Worm (Caenorhabditis elegans) whole organism, L3 larva: ENCODE data around the gene nipi-3.
A peak's percentile ranks its signal among the peaks of the same experiment; 100 is the strongest.

Experiments used
- R02D3.7 ChIP-seq: fragments of 150-350 bp; optimal IDR thresholded peaks from 2 replicates; lab custom pipeline; 2014; ENCODE audit warnings: missing biosample characterization, missing genetic modification characterization
- ZK546.5 ChIP-seq: sonication (generic microtip); optimal IDR thresholded peaks from 2 replicates; lab custom pipeline; 2017; ENCODE audit warnings: missing biosample characterization, missing genetic modification characterization
- aly-2 ChIP-seq: fragments of 150-350 bp; optimal IDR thresholded peaks from 2 replicates; lab custom pipeline; 2014; ENCODE audit warnings: missing biosample characterization, missing genetic modification characterization
- ama-1 ChIP-seq: fragments of 150-350 bp; optimal IDR thresholded peaks from 2 replicates; lab custom pipeline; 2018
- ceh-16 ChIP-seq: sonication (generic microtip); optimal IDR thresholded peaks from 2 replicates; lab custom pipeline; 2017; ENCODE audit warnings: missing biosample characterization, missing genetic modification characterization
- ceh-28 ChIP-seq: fragments of 150-350 bp; optimal IDR thresholded peaks from 2 replicates; lab custom pipeline; 2014; ENCODE audit warnings: missing biosample characterization, missing genetic modification reagents, missing genetic modification characterization
- ceh-82 ChIP-seq: fragments of 150-350 bp; optimal IDR thresholded peaks from 2 replicates; lab custom pipeline; 2014; ENCODE audit warnings: missing biosample characterization, missing genetic modification characterization
- ceh-9 ChIP-seq: sonication (generic microtip); optimal IDR thresholded peaks from 2 replicates; lab custom pipeline; 2018; ENCODE audit warnings: missing biosample characterization, missing genetic modification characterization
- daf-12 ChIP-seq: fragments of 150-350 bp; optimal IDR thresholded peaks from 2 replicates; lab custom pipeline; 2014; ENCODE audit warnings: missing biosample characterization, missing genetic modification reagents, missing genetic modification characterization
- egl-27 ChIP-seq: sonication (generic microtip); optimal IDR thresholded peaks from 4 replicates; lab custom pipeline; 2017; ENCODE audit warnings: missing biosample characterization, missing genetic modification reagents, missing genetic modification characterization
- egl-5 ChIP-seq: fragments of 150-350 bp; optimal IDR thresholded peaks from 2 replicates; lab custom pipeline; 2017; ENCODE audit warnings: missing biosample characterization, missing genetic modification reagents, missing genetic modification characterization, inconsistent platforms
- elt-1 ChIP-seq: fragments of 150-350 bp; optimal IDR thresholded peaks from 2 replicates; lab custom pipeline; 2014; ENCODE audit warnings: missing biosample characterization, missing genetic modification characterization
- elt-2 ChIP-seq: sonication (generic microtip); optimal IDR thresholded peaks from 2 replicates; lab custom pipeline; 2016; ENCODE audit warnings: missing genetic modification reagents, mild to moderate bottlenecking, missing genetic modification characterization, missing compliant biosample characterization
- elt-3 ChIP-seq, 3 experiments: fragments of 150-350 bp in 1 of 3; sonication (generic microtip) in 2 of 3; optimal IDR thresholded peaks; 2 replicates in 2 of 3; 4 replicates in 1 of 3; lab custom pipeline; 2014 to 2017; ENCODE audit warnings: missing biosample characterization in 3 of 3, missing genetic modification characterization in 3 of 3
- eor-1 ChIP-seq, 2 experiments: fragments of 150-350 bp; optimal IDR thresholded peaks; 2 replicates each; lab custom pipeline; 2014 to 2018; ENCODE audit warnings: missing biosample characterization in 2 of 2, missing genetic modification characterization in 2 of 2
- fkh-10 ChIP-seq: sonication (generic microtip); optimal IDR thresholded peaks from 2 replicates; lab custom pipeline; 2017; ENCODE audit warnings: missing biosample characterization, missing genetic modification reagents, missing genetic modification characterization
- fkh-2 ChIP-seq: fragments of 150-350 bp; optimal IDR thresholded peaks from 2 replicates; lab custom pipeline; 2014; ENCODE audit warnings: missing biosample characterization, missing genetic modification reagents, missing genetic modification characterization
- fos-1 ChIP-seq: fragments of 150-350 bp; optimal IDR thresholded peaks from 2 replicates; lab custom pipeline; 2014; ENCODE audit warnings: missing biosample characterization, missing genetic modification characterization
- hmg-11 ChIP-seq: sonication (generic microtip); optimal IDR thresholded peaks from 2 replicates; lab custom pipeline; 2016; ENCODE audit warnings: missing genetic modification characterization, missing compliant biosample characterization
- jun-1 ChIP-seq: fragments of 150-350 bp; optimal IDR thresholded peaks from 2 replicates; lab custom pipeline; 2014; ENCODE audit warnings: missing biosample characterization, missing genetic modification reagents, missing genetic modification characterization
- lin-15B ChIP-seq: fragments of 150-350 bp; optimal IDR thresholded peaks from 2 replicates; lab custom pipeline; 2014; ENCODE audit warnings: missing biosample characterization, missing genetic modification characterization
- lin-39 ChIP-seq: fragments of 150-350 bp; optimal IDR thresholded peaks from 2 replicates; lab custom pipeline; 2018; ENCODE audit warnings: missing biosample characterization, missing genetic modification reagents, missing genetic modification characterization
- lsy-12 ChIP-seq: sonication (generic microtip); optimal IDR thresholded peaks from 2 replicates; lab custom pipeline; 2016; ENCODE audit warnings: mild to moderate bottlenecking, missing genetic modification characterization, missing compliant biosample characterization
- mdl-1 ChIP-seq: fragments of 150-350 bp; optimal IDR thresholded peaks from 2 replicates; lab custom pipeline; 2014; ENCODE audit warnings: missing biosample characterization, missing genetic modification characterization
- mml-1 ChIP-seq: fragments of 150-350 bp; sonication (generic microtip); optimal IDR thresholded peaks from 3 replicates; lab custom pipeline; 2014; ENCODE audit warnings: missing biosample characterization, missing genetic modification characterization
- nfya-1 ChIP-seq: sonication (generic microtip); optimal IDR thresholded peaks from 2 replicates; lab custom pipeline; 2017; ENCODE audit warnings: missing genetic modification characterization, mild to moderate bottlenecking, missing compliant biosample characterization, antibody characterized with exemption, moderate library complexity; ENCODE audit not compliant: insufficient read depth
- nhr-11 ChIP-seq: fragments of 150-350 bp; optimal IDR thresholded peaks from 2 replicates; lab custom pipeline; 2014; ENCODE audit warnings: missing biosample characterization, missing genetic modification characterization
- nhr-12 ChIP-seq: fragments of 150-350 bp; optimal IDR thresholded peaks from 2 replicates; lab custom pipeline; 2014; ENCODE audit warnings: missing biosample characterization, missing genetic modification characterization
- nhr-23 ChIP-seq: fragments of 150-350 bp; optimal IDR thresholded peaks from 2 replicates; lab custom pipeline; 2014; ENCODE audit warnings: missing biosample characterization, missing genetic modification reagents, missing genetic modification characterization
- nhr-237 ChIP-seq: fragments of 150-350 bp; optimal IDR thresholded peaks from 2 replicates; lab custom pipeline; 2014; ENCODE audit warnings: missing biosample characterization, missing genetic modification characterization
- nhr-25 ChIP-seq: sonication (generic microtip); optimal IDR thresholded peaks from 2 replicates; lab custom pipeline; 2017; ENCODE audit warnings: missing biosample characterization, missing genetic modification characterization
- nhr-28 ChIP-seq: fragments of 150-350 bp; optimal IDR thresholded peaks from 2 replicates; lab custom pipeline; 2014; ENCODE audit warnings: missing biosample characterization, missing genetic modification characterization
- nhr-43 ChIP-seq: sonication (generic microtip); optimal IDR thresholded peaks from 2 replicates; lab custom pipeline; 2016; ENCODE audit warnings: mild to moderate bottlenecking, missing genetic modification characterization, missing compliant biosample characterization; ENCODE audit not compliant: poor library complexity, severe bottlenecking
- nhr-67 ChIP-seq: fragments of 150-350 bp; optimal IDR thresholded peaks from 2 replicates; lab custom pipeline; 2014; ENCODE audit warnings: missing biosample characterization, missing genetic modification characterization
- nhr-76 ChIP-seq: fragments of 150-350 bp; sonication (generic microtip); optimal IDR thresholded peaks from 5 replicates; lab custom pipeline; 2014; ENCODE audit warnings: missing biosample characterization, missing genetic modification characterization
- nhr-77 ChIP-seq: fragments of 150-350 bp; optimal IDR thresholded peaks from 2 replicates; lab custom pipeline; 2014; ENCODE audit warnings: missing biosample characterization, missing genetic modification characterization
- pha-4 ChIP-seq: fragments of 150-350 bp; optimal IDR thresholded peaks from 2 replicates; lab custom pipeline; 2014; ENCODE audit warnings: missing biosample characterization, missing genetic modification reagents, missing genetic modification characterization
- pqm-1 ChIP-seq: fragments of 150-350 bp; optimal IDR thresholded peaks from 2 replicates; lab custom pipeline; 2017; ENCODE audit warnings: missing biosample characterization, missing genetic modification characterization, inconsistent platforms
- sea-2 ChIP-seq: fragments of 150-350 bp; sonication (generic microtip); optimal IDR thresholded peaks from 4 replicates; lab custom pipeline; 2014; ENCODE audit warnings: missing biosample characterization, missing genetic modification reagents, missing genetic modification characterization
- skn-1 ChIP-seq: fragments of 150-350 bp; optimal IDR thresholded peaks from 2 replicates; lab custom pipeline; 2014; ENCODE audit warnings: missing biosample characterization, missing genetic modification characterization
- snpc-4 ChIP-seq: fragments of 150-350 bp; optimal IDR thresholded peaks from 2 replicates; lab custom pipeline; 2014; ENCODE audit warnings: missing biosample characterization, missing genetic modification characterization
- tbx-2 ChIP-seq: sonication (generic microtip); optimal IDR thresholded peaks from 2 replicates; lab custom pipeline; 2016; ENCODE audit warnings: mild to moderate bottlenecking, missing genetic modification characterization, missing compliant biosample characterization
- unc-39 ChIP-seq: sonication (generic microtip); optimal IDR thresholded peaks from 4 replicates; lab custom pipeline; 2017; ENCODE audit warnings: missing biosample characterization, missing genetic modification characterization
- unc-62 ChIP-seq: fragments of 150-350 bp; sonication (generic microtip); optimal IDR thresholded peaks from 4 replicates; lab custom pipeline; 2014; ENCODE audit warnings: missing biosample characterization, missing genetic modification reagents, missing genetic modification characterization
- zag-1 ChIP-seq: fragments of 150-350 bp; optimal IDR thresholded peaks from 2 replicates; lab custom pipeline; 2014; ENCODE audit warnings: missing biosample characterization, missing genetic modification characterization
- ztf-11 ChIP-seq: fragments of 150-350 bp; optimal IDR thresholded peaks from 2 replicates; lab custom pipeline; 2014; ENCODE audit warnings: missing biosample characterization, missing genetic modification characterization
- ztf-4 ChIP-seq: fragments of 150-350 bp; optimal IDR thresholded peaks from 2 replicates; lab custom pipeline; 2014; ENCODE audit warnings: missing biosample characterization, missing genetic modification characterization

nipi-3 gene

ce11 chrX:15607498-15608019 lies at the start of gene nipi-3:
Gene nipi-3, plus strand, starts transcription at chrX:15607969.
- TF ChIP-seq nhr-23 (tag; lab: Kevin White, UChicago) (peak; percentile 95), nhr-43 (tag; lab: Kevin White, UChicago) (peak; percentile 64), mml-1 (tag; lab: Kevin White, UChicago) (no peak), elt-3 (tag; optimal IDR thresholded peaks at IDR 0.05; lab: Kevin White, UChicago) (peak; percentile 15 to 97 (median 44)), egl-5 (tag; lab: Kevin White, UChicago) (peak; percentile 84), skn-1 (tag; lab: Kevin White, UChicago) (peak; percentile 83), zag-1 (tag; lab: Kevin White, UChicago) (peak; percentile 19), ztf-4 (tag; lab: Kevin White, UChicago) (peak; percentile 85), ztf-11 (tag; lab: Kevin White, UChicago) (no peak), nfya-1 (tag; lab: Kevin White, UChicago) (peak; percentile 91), jun-1 (peak; percentile 98), lin-15B (tag; lab: Kevin White, UChicago) (peak; percentile 68), egl-27 (tag; lab: Kevin White, UChicago) (peak; percentile 90), unc-62 (GFP tag; lab: Kevin White, UChicago) (peak; percentile 90), elt-1 (tag; lab: Kevin White, UChicago) (peak; percentile 76), ceh-28 (tag; lab: Kevin White, UChicago) (peak; percentile 88), nhr-76 (peak; percentile 72), R02D3.7 (peak; percentile 71), eor-1 (tag; optimal IDR thresholded peaks at IDR 0.05; lab: Kevin White, UChicago) (peak in 1 of 2 experiments; percentile 47), ZK546.5 (no peak), pha-4 (tag; lab: Kevin White, UChicago) (peak; percentile 92), elt-2 (tag; lab: Kevin White, UChicago) (peak; percentile 96), nhr-28 (tag; lab: Kevin White, UChicago) (no peak), nhr-67 (no peak), lsy-12 (tag; lab: Kevin White, UChicago) (peak; percentile 84), ceh-9 (tag; lab: Kevin White, UChicago) (no peak), fkh-2 (tag; lab: Kevin White, UChicago) (no peak), ama-1 (peak; percentile 79), daf-12 (tag; lab: Kevin White, UChicago) (no peak), ceh-82 (tag; lab: Kevin White, UChicago) (peak; percentile 27), aly-2 (tag; lab: Kevin White, UChicago) (peak; percentile 12), pqm-1 (tag; lab: Kevin White, UChicago) (peak; percentile 96), nhr-11 (tag; lab: Kevin White, UChicago) (peak; percentile 93), unc-39 (tag; lab: Kevin White, UChicago) (no peak), sea-2 (GFP tag; lab: Kevin White, UChicago) (peak; percentile 70), fkh-10 (GFP tag; lab: Kevin White, UChicago) (no peak), fos-1 (tag; lab: Kevin White, UChicago) (peak; percentile 88), snpc-4 (peak; percentile 73), mdl-1 (tag; lab: Kevin White, UChicago) (peak; percentile 94), nhr-25 (tag; lab: Kevin White, UChicago) (peak; percentile 98), nhr-77 (tag; lab: Kevin White, UChicago) (peak; percentile 75), lin-39 (peak; percentile 91), tbx-2 (peak; percentile 64), nhr-12 (tag; lab: Kevin White, UChicago) (no peak), nhr-237 (no peak), ceh-16 (no peak), hmg-11 (peak; percentile 75)
- TF ChIP-seq, all 47 proteins: peak for 34
